Fruit fly (Drosophila melanogaster) whole organism, pupa: ENCODE results near the gene drn.

Experiments
- CG12605 ChIP-seq: fragments of 200-800 bp; sonication (Bioruptor generic); IDR thresholded peaks from 2 replicates; pipeline ENCODE4 v1.3.6; 2022; ENCODE audit warnings: missing biosample characterization, missing genetic modification characterization
- CG15710 ChIP-seq: fragments of 200-800 bp; sonication (Bioruptor generic); optimal IDR thresholded peaks from 2 replicates; lab custom pipeline; 2018; ENCODE audit warnings: missing biosample characterization, mild to moderate bottlenecking, missing genetic modification characterization, moderate library complexity
- CG4496 ChIP-seq: fragments of 200-800 bp; sonication (Bioruptor generic); IDR thresholded peaks from 3 replicates; pipeline ENCODE4 v1.3.6; 2022; ENCODE audit warnings: missing biosample characterization, missing genetic modification characterization
- CG8301 ChIP-seq: fragments of 200-800 bp; sonication (Bioruptor generic); optimal IDR thresholded peaks from 2 replicates; lab custom pipeline; 2018; ENCODE audit warnings: missing biosample characterization, mild to moderate bottlenecking, missing genetic modification characterization
- CG9948 ChIP-seq: fragments of 200-800 bp; sonication (Bioruptor generic); optimal IDR thresholded peaks from 2 replicates; lab custom pipeline; 2018; ENCODE audit warnings: missing biosample characterization, mild to moderate bottlenecking, missing genetic modification characterization, moderate library complexity
- D1 ChIP-seq: fragments of 200-800 bp; sonication (Bioruptor generic); optimal IDR thresholded peaks from 2 replicates; lab custom pipeline; 2018; ENCODE audit warnings: missing biosample characterization, mild to moderate bottlenecking, missing genetic modification characterization, moderate library complexity
- EcR ChIP-seq: fragments of 200-800 bp; sonication (Bioruptor generic); optimal IDR thresholded peaks from 3 replicates; lab custom pipeline; 2019; ENCODE audit warnings: missing biosample characterization, missing genetic modification characterization, mild to moderate bottlenecking, moderate library complexity, missing genetic modification reagents
- Pif1A ChIP-seq: fragments of 200-800 bp; sonication (Bioruptor generic); optimal IDR thresholded peaks from 3 replicates; lab custom pipeline; 2016; ENCODE audit warnings: missing biosample characterization, missing genetic modification characterization
- gl ChIP-seq: fragments of 200-800 bp; sonication (Bioruptor generic); optimal IDR thresholded peaks from 2 replicates; lab custom pipeline; 2018; ENCODE audit warnings: missing biosample characterization, mild to moderate bottlenecking, missing genetic modification characterization

DNA sequence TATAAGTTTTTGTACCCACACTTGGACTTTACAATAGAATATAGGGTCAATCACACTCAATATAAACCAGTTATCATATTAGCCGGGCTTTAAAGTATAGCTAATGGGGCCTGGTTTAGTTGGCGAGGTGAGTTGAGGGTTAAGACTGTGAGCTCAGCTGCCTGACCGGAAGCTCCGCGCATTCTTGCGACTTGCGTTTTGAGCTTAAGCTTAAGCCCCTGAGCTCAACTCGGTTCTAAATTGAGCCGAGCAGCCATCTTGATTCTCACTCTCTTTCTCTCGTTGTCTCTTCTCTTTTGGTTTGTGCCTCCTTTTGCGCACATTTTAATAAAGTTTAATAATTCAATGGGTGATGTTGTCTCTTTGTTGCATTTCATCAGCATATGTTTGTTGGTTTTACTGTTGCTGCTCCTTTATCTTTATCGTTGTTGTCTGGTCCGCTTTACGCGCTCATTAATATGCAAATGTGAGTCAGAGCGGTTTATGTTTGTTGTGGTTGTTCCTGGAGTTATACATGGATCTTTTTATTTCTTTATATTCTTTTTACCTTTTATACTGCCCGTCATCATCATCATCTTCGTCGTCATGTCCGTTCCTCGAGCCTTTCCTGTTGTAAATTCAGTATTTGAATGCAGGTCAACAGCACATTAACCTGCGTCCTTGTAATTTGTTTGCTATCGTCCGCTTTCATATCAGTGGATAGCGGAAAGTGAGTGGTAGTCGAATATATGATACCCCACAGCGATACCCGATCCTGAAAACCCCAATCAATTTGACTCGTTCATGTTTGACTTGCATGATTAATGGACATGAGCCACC, 10.8 kb downstream of the drn start:
- no peak for TF ChIP-seq Pif1A (GFP tag; lab: Kevin White, UChicago)
- no peak for TF ChIP-seq CG9948 (tag; lab: Kevin White, UChicago)
- TF ChIP-seq EcR = peak; percentile 88
- TF ChIP-seq D1 = no peak
- no peak for TF ChIP-seq CG8301 (tag; lab: Kevin White, UChicago)
- TF ChIP-seq CG4496 (GFP tag; lab: Robert Waterston, UW) = no peak
- TF ChIP-seq gl (tag; lab: Kevin White, UChicago) = no peak
- no peak for TF ChIP-seq CG15710 (tag; lab: Kevin White, UChicago)
- no peak for TF ChIP-seq CG12605 (GFP tag; lab: Robert Waterston, UW)
